Fruit fly (Drosophila melanogaster) whole organism, pupa: ENCODE results near the gene CG14658.

Experiments used
- CG10348 ChIP-seq: fragments of 200-800 bp; sonication (Bioruptor generic); IDR thresholded peaks from 2 replicates; pipeline ENCODE4 v1.3.6; 2022; ENCODE audit warnings: missing biosample characterization, missing genetic modification characterization
- CG12605 ChIP-seq: fragments of 200-800 bp; sonication (Bioruptor generic); IDR thresholded peaks from 2 replicates; pipeline ENCODE4 v1.3.6; 2022; ENCODE audit warnings: missing biosample characterization, missing genetic modification characterization
- CG13204 ChIP-seq: fragments of 200-800 bp; sonication (Bioruptor generic); optimal IDR thresholded peaks from 2 replicates; lab custom pipeline; 2018; ENCODE audit warnings: missing biosample characterization, mild to moderate bottlenecking, missing genetic modification characterization, moderate library complexity
- CG14655 ChIP-seq: fragments of 200-800 bp; sonication (Bioruptor generic); optimal IDR thresholded peaks from 3 replicates; lab custom pipeline; 2017; ENCODE audit warnings: mild to moderate bottlenecking, missing biosample characterization, missing genetic modification reagents, missing genetic modification characterization
- CG15710 ChIP-seq: fragments of 200-800 bp; sonication (Bioruptor generic); optimal IDR thresholded peaks from 2 replicates; lab custom pipeline; 2018; ENCODE audit warnings: missing biosample characterization, mild to moderate bottlenecking, missing genetic modification characterization, moderate library complexity
- CG17806 ChIP-seq: fragments of 200-800 bp; sonication (Bioruptor generic); optimal IDR thresholded peaks from 2 replicates; lab custom pipeline; 2018; ENCODE audit warnings: missing biosample characterization, mild to moderate bottlenecking, missing genetic modification characterization, moderate library complexity
- CG32121 ChIP-seq: fragments of 200-800 bp; sonication (Bioruptor generic); IDR thresholded peaks from 2 replicates; pipeline ENCODE4 v1.3.6; 2022; ENCODE audit warnings: missing biosample characterization, missing genetic modification characterization
- CG34367 ChIP-seq: fragments of 200-800 bp; sonication (Bioruptor generic); optimal IDR thresholded peaks from 2 replicates; lab custom pipeline; 2018; ENCODE audit warnings: missing biosample characterization, mild to moderate bottlenecking, missing genetic modification characterization
- CG4496 ChIP-seq: fragments of 200-800 bp; sonication (Bioruptor generic); IDR thresholded peaks from 3 replicates; pipeline ENCODE4 v1.3.6; 2022; ENCODE audit warnings: missing biosample characterization, missing genetic modification characterization
- CG8159 ChIP-seq: fragments of 200-800 bp; sonication (Bioruptor generic); optimal IDR thresholded peaks from 3 replicates; lab custom pipeline; 2018; ENCODE audit warnings: missing biosample characterization, mild to moderate bottlenecking, missing genetic modification characterization, moderate library complexity
- CG8301 ChIP-seq: fragments of 200-800 bp; sonication (Bioruptor generic); optimal IDR thresholded peaks from 2 replicates; lab custom pipeline; 2018; ENCODE audit warnings: missing biosample characterization, mild to moderate bottlenecking, missing genetic modification characterization
- CG9948 ChIP-seq: fragments of 200-800 bp; sonication (Bioruptor generic); optimal IDR thresholded peaks from 2 replicates; lab custom pipeline; 2018; ENCODE audit warnings: missing biosample characterization, mild to moderate bottlenecking, missing genetic modification characterization, moderate library complexity
- D1 ChIP-seq: fragments of 200-800 bp; sonication (Bioruptor generic); optimal IDR thresholded peaks from 2 replicates; lab custom pipeline; 2018; ENCODE audit warnings: missing biosample characterization, mild to moderate bottlenecking, missing genetic modification characterization, moderate library complexity
- EcR ChIP-seq: fragments of 200-800 bp; sonication (Bioruptor generic); optimal IDR thresholded peaks from 3 replicates; lab custom pipeline; 2019; ENCODE audit warnings: missing biosample characterization, missing genetic modification characterization, mild to moderate bottlenecking, moderate library complexity, missing genetic modification reagents
- Ets98B ChIP-seq: fragments of 200-800 bp; sonication (Bioruptor generic); IDR thresholded peaks from 2 replicates; pipeline ENCODE4 v1.3.6; 2022; ENCODE audit warnings: missing biosample characterization, missing genetic modification characterization
- Pif1A ChIP-seq: fragments of 200-800 bp; sonication (Bioruptor generic); optimal IDR thresholded peaks from 3 replicates; lab custom pipeline; 2016; ENCODE audit warnings: missing biosample characterization, missing genetic modification characterization
- Pif1B ChIP-seq: fragments of 200-800 bp; sonication (Bioruptor generic); optimal IDR thresholded peaks from 3 replicates; lab custom pipeline; 2016; ENCODE audit warnings: missing biosample characterization, missing genetic modification characterization
- Snoo ChIP-seq: fragments of 200-800 bp; sonication (Bioruptor generic); optimal IDR thresholded peaks from 3 replicates; lab custom pipeline; 2017; ENCODE audit warnings: missing biosample characterization, mild to moderate bottlenecking, missing genetic modification characterization, inconsistent platforms
- fd96Ca ChIP-seq: fragments of 200-800 bp; sonication (Bioruptor generic); IDR thresholded peaks from 3 replicates; pipeline ENCODE4 v1.3.6; 2022; ENCODE audit warnings: missing biosample characterization, missing genetic modification characterization
- gl ChIP-seq: fragments of 200-800 bp; sonication (Bioruptor generic); optimal IDR thresholded peaks from 2 replicates; lab custom pipeline; 2018; ENCODE audit warnings: missing biosample characterization, mild to moderate bottlenecking, missing genetic modification characterization
- rn ChIP-seq: fragments of 200-800 bp; sonication (Bioruptor generic); IDR thresholded peaks from 2 replicates; pipeline ENCODE4 v1.3.6; 2022; ENCODE audit warnings: missing biosample characterization, missing genetic modification characterization

The CG14658 gene

dm6 chr3R:4864901-4865601, 34.7 kb upstream of the CG14658 start:
- TF ChIP-seq Pif1A = no peak
- no peak for TF ChIP-seq CG32121 (GFP tag; lab: Robert Waterston, UW)
- no peak for TF ChIP-seq CG12605 (GFP tag; lab: Robert Waterston, UW)
- TF ChIP-seq CG10348 (GFP tag; lab: Robert Waterston, UW) = no peak
- TF ChIP-seq CG17806 = no peak
- TF ChIP-seq EcR (GFP tag; lab: Kevin White, UChicago) = no peak
- TF ChIP-seq D1 (tag; lab: Kevin White, UChicago) = no peak
- TF ChIP-seq CG14655 (GFP tag; lab: Kevin White, UChicago) = no peak
- TF ChIP-seq Snoo (tag; lab: Kevin White, UChicago) = no peak
- no peak for TF ChIP-seq rn (GFP tag; lab: Robert Waterston, UW)
- TF ChIP-seq CG4496 (GFP tag; lab: Robert Waterston, UW) = no peak
- no peak for TF ChIP-seq CG8301
- TF ChIP-seq CG9948 (tag; lab: Kevin White, UChicago) = no peak

dm6 chr3R:4863825-4864224, 33.5 kb upstream of the CG14658 start:
- TF ChIP-seq CG14655 (GFP tag; lab: Kevin White, UChicago) (no peak), D1 (tag; lab: Kevin White, UChicago) (no peak), CG8301 (no peak), CG32121 (GFP tag; lab: Robert Waterston, UW) (no peak), fd96Ca (GFP tag; lab: Robert Waterston, UW) (no peak), CG34367 (tag; lab: Kevin White, UChicago) (no peak), CG15710 (tag; lab: Kevin White, UChicago) (no peak), CG9948 (tag; lab: Kevin White, UChicago) (no peak), Ets98B (GFP tag; lab: Robert Waterston, UW) (no peak), CG13204 (GFP tag; lab: Kevin White, UChicago) (no peak), Pif1A (no peak), EcR (GFP tag; lab: Kevin White, UChicago) (no peak), CG8159 (tag; lab: Kevin White, UChicago) (no peak), gl (tag; lab: Kevin White, UChicago) (no peak)

- TF ChIP-seq Snoo (tag; lab: Kevin White, UChicago) (no peak), EcR (GFP tag; lab: Kevin White, UChicago) (no peak), CG34367 (tag; lab: Kevin White, UChicago) (no peak), CG8301 (no peak), Ets98B (GFP tag; lab: Robert Waterston, UW) (no peak), gl (tag; lab: Kevin White, UChicago) (no peak), CG8159 (tag; lab: Kevin White, UChicago) (no peak), fd96Ca (GFP tag; lab: Robert Waterston, UW) (no peak), CG9948 (tag; lab: Kevin White, UChicago) (no peak), CG10348 (GFP tag; lab: Robert Waterston, UW) (no peak), CG17806 (no peak), CG13204 (GFP tag; lab: Kevin White, UChicago) (no peak), CG4496 (GFP tag; lab: Robert Waterston, UW) (no peak), CG32121 (GFP tag; lab: Robert Waterston, UW) (no peak), CG15710 (tag; lab: Kevin White, UChicago) (no peak), Pif1A (no peak), rn (GFP tag; lab: Robert Waterston, UW) (no peak)
These were observed 30.8 kb upstream of the CG14658 start for dm6 chr3R:4861144-4861543.

- TF ChIP-seq CG32121 (GFP tag; lab: Robert Waterston, UW) (no peak), CG34367 (tag; lab: Kevin White, UChicago) (no peak), Snoo (tag; lab: Kevin White, UChicago) (no peak), CG9948 (tag; lab: Kevin White, UChicago) (no peak), fd96Ca (GFP tag; lab: Robert Waterston, UW) (no peak), CG4496 (GFP tag; lab: Robert Waterston, UW) (no peak), CG10348 (GFP tag; lab: Robert Waterston, UW) (no peak), CG13204 (GFP tag; lab: Kevin White, UChicago) (no peak), CG17806 (no peak), rn (GFP tag; lab: Robert Waterston, UW) (no peak), Pif1B (GFP tag; lab: Kevin White, UChicago) (no peak), D1 (tag; lab: Kevin White, UChicago) (no peak), gl (tag; lab: Kevin White, UChicago) (no peak), EcR (GFP tag; lab: Kevin White, UChicago) (no peak), CG8301 (no peak), CG14655 (GFP tag; lab: Kevin White, UChicago) (no peak), CG12605 (GFP tag; lab: Robert Waterston, UW) (no peak), CG15710 (tag; lab: Kevin White, UChicago) (no peak), Pif1A (no peak), CG8159 (tag; lab: Kevin White, UChicago) (no peak)
These were observed 28.4 kb upstream of the CG14658 start for dm6 chr3R:4858508-4859275.

- TF ChIP-seq CG13204 (GFP tag; lab: Kevin White, UChicago) = no peak
- no peak for TF ChIP-seq Snoo (tag; lab: Kevin White, UChicago)
- no peak for TF ChIP-seq CG4496 (GFP tag; lab: Robert Waterston, UW)
- TF ChIP-seq CG14655 (GFP tag; lab: Kevin White, UChicago) = no peak
- no peak for TF ChIP-seq CG17806
- no peak for TF ChIP-seq CG10348 (GFP tag; lab: Robert Waterston, UW)
- TF ChIP-seq CG8159 (tag; lab: Kevin White, UChicago) = no peak
- TF ChIP-seq Ets98B (GFP tag; lab: Robert Waterston, UW) = no peak
- no peak for TF ChIP-seq fd96Ca (GFP tag; lab: Robert Waterston, UW)
- no peak for TF ChIP-seq Pif1A
- no peak for TF ChIP-seq CG34367 (tag; lab: Kevin White, UChicago)
- TF ChIP-seq gl (tag; lab: Kevin White, UChicago) = no peak
- no peak for TF ChIP-seq CG15710 (tag; lab: Kevin White, UChicago)
- no peak for TF ChIP-seq rn (GFP tag; lab: Robert Waterston, UW)
- TF ChIP-seq CG9948 (tag; lab: Kevin White, UChicago) = no peak
- TF ChIP-seq CG32121 (GFP tag; lab: Robert Waterston, UW) = no peak
- no peak for TF ChIP-seq EcR (GFP tag; lab: Kevin White, UChicago)
- TF ChIP-seq CG8301 = no peak
These were observed 27.7 kb upstream of the CG14658 start for dm6 chr3R:4858018-4858417.
